Fruit fly (Drosophila melanogaster): ENCODE measurements around the gene BG642312.
A peak's percentile ranks its signal among the peaks of the same experiment; 100 is the strongest.

BG642312 gene

dm6 chr3L:6263896-6264841 is 31.0 kb upstream of the BG642312 start (continued):
- peak; percentile 2 for TF ChIP-seq NC2α (GFP tag; optimal IDR thresholded peaks at IDR 0.05)
- peak; percentile 31 for TF ChIP-seq Jarid2 (GFP tag; optimal IDR thresholded peaks at IDR 0.05)
- no peak for TF ChIP-seq tio (GFP tag; optimal IDR thresholded peaks at IDR 0.05)
- TF ChIP-seq CG33213 (GFP tag; optimal IDR thresholded peaks at IDR 0.05) = peak; percentile 6
- no peak for TF ChIP-seq CG2202 (tag; optimal IDR thresholded peaks at IDR 0.05)
- no peak for TF ChIP-seq ap (GFP tag; IDR thresholded peaks at IDR 0.05)
- TF ChIP-seq ssp (GFP tag; IDR thresholded peaks at IDR 0.05) = 0 out of 2 replicates have a peak, but pooled peaks have one; percentile 12
- TF ChIP-seq Hand (GFP tag; optimal IDR thresholded peaks at IDR 0.05) = no peak
- peak; percentile 80 for TF ChIP-seq slbo (GFP tag; IDR thresholded peaks at IDR 0.05)
- TF ChIP-seq CG12104 (GFP tag; optimal IDR thresholded peaks at IDR 0.05) = no peak
- peak; percentile 20 for TF ChIP-seq zfh2 (GFP tag; optimal IDR thresholded peaks at IDR 0.05)
- TF ChIP-seq tx (GFP tag; optimal IDR thresholded peaks at IDR 0.05) = peak; percentile 2
- TF ChIP-seq Atf3 (GFP tag; optimal IDR thresholded peaks at IDR 0.05) = peak; percentile 22
- no peak for TF ChIP-seq Oaz (GFP tag; IDR thresholded peaks at IDR 0.05)
- TF ChIP-seq sens (GFP tag) = peak; percentile 94
- peak; percentile 40 for TF ChIP-seq CG7987 (GFP tag; optimal IDR thresholded peaks at IDR 0.05)
- TF ChIP-seq CG11247 (GFP tag; IDR thresholded peaks at IDR 0.05) = peak; percentile 76
- TF ChIP-seq CG1024 (GFP tag; IDR thresholded peaks at IDR 0.05) = no peak
- peak in 1 of 3 experiments; percentile 17 for TF ChIP-seq lola (GFP tag; optimal IDR thresholded peaks at IDR 0.05)
- TF ChIP-seq Deaf1 (tag; optimal IDR thresholded peaks at IDR 0.05) = no peak
- TF ChIP-seq CG2712 (tag; optimal IDR thresholded peaks at IDR 0.05) = peak; percentile 65
- peak; percentile 64 for TF ChIP-seq CG9932 (GFP tag; IDR thresholded peaks at IDR 0.05)
- TF ChIP-seq Oli (tag; optimal IDR thresholded peaks at IDR 0.05) = peak; percentile 19
- peak; percentile 12; the same call in 1 of the 3 replicates for TF ChIP-seq B-H1 (GFP tag; IDR thresholded peaks at IDR 0.05)
- no peak for TF ChIP-seq nerfin-1 (tag; optimal IDR thresholded peaks at IDR 0.05)
- TF ChIP-seq CG7556 (GFP tag; optimal IDR thresholded peaks at IDR 0.05) = no peak
- TF ChIP-seq ken (GFP tag; IDR thresholded peaks at IDR 0.05) = peak; percentile 53; the same call in 2 of the 3 replicates
- TF ChIP-seq CG12155 (GFP tag; optimal IDR thresholded peaks at IDR 0.05) = peak; percentile 13
- TF ChIP-seq stwl (tag; optimal IDR thresholded peaks at IDR 0.05) = peak; percentile 45
- no peak for TF ChIP-seq YL-1 (GFP tag; optimal IDR thresholded peaks at IDR 0.05)
- peak; percentile 42 for TF ChIP-seq CG10267 (tag; optimal IDR thresholded peaks at IDR 0.05)
- TF ChIP-seq Camta (GFP tag; optimal IDR thresholded peaks at IDR 0.05) = peak; percentile 57
- peak; percentile 27 for TF ChIP-seq CG17359 (tag; optimal IDR thresholded peaks at IDR 0.05)
- peak; percentile 69 for TF ChIP-seq CG15696 (tag; optimal IDR thresholded peaks at IDR 0.05)
- TF ChIP-seq H15 (GFP tag; IDR thresholded peaks at IDR 0.05) = peak; percentile 69
- peak; percentile 62 for TF ChIP-seq CoRest (tag; optimal IDR thresholded peaks at IDR 0.05)
- TF ChIP-seq CG2199 (GFP tag; IDR thresholded peaks at IDR 0.05) = peak; percentile 84; the same call in 2 of the 3 replicates
- peak; percentile 9; the same call in 1 of the 2 replicates for TF ChIP-seq CG14667 (GFP tag; IDR thresholded peaks at IDR 0.05)
- TF ChIP-seq Sry-δ (GFP tag; optimal IDR thresholded peaks at IDR 0.05) = peak; percentile 7
- TF ChIP-seq bbx (GFP tag; IDR thresholded peaks at IDR 0.05; ENCODE audit: partially characterized antibody) = no peak
- peak; percentile 54 for TF ChIP-seq CG13624 (GFP tag; optimal IDR thresholded peaks at IDR 0.05)
- TF ChIP-seq CG6765 (GFP tag; optimal IDR thresholded peaks at IDR 0.05) = no peak
- TF ChIP-seq CG14965 (GFP tag; optimal IDR thresholded peaks at IDR 0.05; ENCODE audit: borderline replicate concordance) = no peak
- peak; percentile 58; the same call in 2 of the 3 replicates for TF ChIP-seq ase (GFP tag; IDR thresholded peaks at IDR 0.05)
- no peak for TF ChIP-seq CG3838 (GFP tag; optimal IDR thresholded peaks at IDR 0.05)
- peak; percentile 42; the same call in 2 of the 3 replicates for TF ChIP-seq dysf (GFP tag; IDR thresholded peaks at IDR 0.05)
- TF ChIP-seq Elba2 (GFP tag; optimal IDR thresholded peaks at IDR 0.05) = no peak
- TF ChIP-seq CG6813 (GFP tag; optimal IDR thresholded peaks at IDR 0.05) = peak; percentile 29
